Worm (Caenorhabditis elegans): Measurements from ENCODE around the gene W09D10.5.

DNA sequence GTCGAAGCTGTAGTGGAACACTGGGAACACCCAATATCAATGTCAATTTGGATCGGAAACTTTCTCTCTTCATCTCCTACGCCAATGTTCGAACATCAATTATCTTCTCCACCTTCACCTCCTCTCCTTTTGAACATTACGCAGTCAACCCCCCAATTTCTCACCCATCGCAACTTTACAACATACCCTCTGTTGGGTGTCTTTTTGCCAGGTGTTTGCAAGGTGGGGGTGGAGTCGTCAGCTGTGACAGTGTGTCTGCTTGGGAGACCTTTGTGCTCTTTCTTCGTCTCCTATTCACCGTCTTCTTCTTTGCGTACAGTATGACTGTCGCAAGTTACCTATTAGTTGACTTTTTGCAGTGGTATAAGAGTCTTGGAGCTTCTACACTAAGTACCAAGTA is 44.7 kb downstream of the W09D10.5 start:
- no peak for TF ChIP-seq alr-1 (tag; optimal IDR thresholded peaks at IDR 0.05)
- no peak for TF ChIP-seq nhr-237 (tag; optimal IDR thresholded peaks at IDR 0.05)
- TF ChIP-seq blmp-1 (tag; optimal IDR thresholded peaks at IDR 0.05; ENCODE audit: insufficient read depth), result no peak
- no peak for TF ChIP-seq aly-2 (tag; optimal IDR thresholded peaks at IDR 0.05)
- TF ChIP-seq nhr-77 (tag; optimal IDR thresholded peaks at IDR 0.05), result no peak
- no peak for TF ChIP-seq ama-1 (optimal IDR thresholded peaks at IDR 0.05)
- TF ChIP-seq ztf-4 (tag; optimal IDR thresholded peaks at IDR 0.05), result no peak
- TF ChIP-seq unc-62 (GFP tag; optimal IDR thresholded peaks at IDR 0.05), result no peak
- TF ChIP-seq elt-3 (tag; optimal IDR thresholded peaks at IDR 0.05), result no peak
- TF ChIP-seq lin-13 (GFP tag; optimal IDR thresholded peaks at IDR 0.05), result no peak
- no peak for TF ChIP-seq mab-5 (tag; optimal IDR thresholded peaks at IDR 0.05)

Measured in whole organism, L2 larva.